Worm (Caenorhabditis elegans) whole organism, L4 larva: ENCODE data around the gene Y39B6A.7.

Experiments
- F10B5.3 ChIP-seq: sonication (generic microtip); optimal IDR thresholded peaks from 2 replicates; lab custom pipeline; 2016; ENCODE audit warnings: mild to moderate bottlenecking, missing genetic modification characterization, missing compliant biosample characterization
- F26F4.8 ChIP-seq: fragments of 200-800 bp; sonication (Bioruptor generic); conservative IDR thresholded peaks from 2 replicates; pipeline ENCODE4 v1.3.6; 2022; ENCODE audit warnings: missing genetic modification characterization, missing compliant biosample characterization
- F37D6.2 ChIP-seq: sonication (generic microtip); optimal IDR thresholded peaks from 2 replicates; lab custom pipeline; 2016; ENCODE audit warnings: mild to moderate bottlenecking, missing genetic modification characterization, missing compliant biosample characterization
- F44E2.7 ChIP-seq: fragments of 200-800 bp; sonication (Bioruptor generic); IDR thresholded peaks from 2 replicates; pipeline ENCODE4 v2.1.2; 2022; ENCODE audit warnings: missing genetic modification characterization, missing compliant biosample characterization
- Y5F2A.4 ChIP-seq: fragments of 200-800 bp; sonication (Bioruptor generic); optimal IDR thresholded peaks from 2 replicates; lab custom pipeline; 2018; ENCODE audit warnings: mild to moderate bottlenecking, missing genetic modification characterization, missing compliant biosample characterization
- Y75B8A.6 ChIP-seq: fragments of 200-800 bp; sonication (Bioruptor generic); IDR thresholded peaks from 2 replicates; pipeline ENCODE4 v1.3.6; 2022; ENCODE audit warnings: missing genetic modification reagents, missing genetic modification characterization, missing compliant biosample characterization
- aha-1 ChIP-seq: fragments of 150-350 bp; peaks from one replicate; lab custom pipeline; 2014; ENCODE audit warnings: missing biosample characterization, missing genetic modification characterization
- ama-1 ChIP-seq: fragments of 150-350 bp; optimal IDR thresholded peaks from 2 replicates; lab custom pipeline; 2014; ENCODE audit warnings: inconsistent platforms, mixed read lengths
- attf-4 ChIP-seq: sonication (generic microtip); optimal IDR thresholded peaks from 3 replicates; lab custom pipeline; 2017; ENCODE audit warnings: missing biosample characterization, missing genetic modification characterization
- ceh-32 ChIP-seq: sonication (generic microtip); optimal IDR thresholded peaks from 2 replicates; lab custom pipeline; 2016; ENCODE audit warnings: mild to moderate bottlenecking, missing genetic modification characterization, missing compliant biosample characterization; ENCODE audit not compliant: poor library complexity
- ceh-44 ChIP-seq: fragments of 200-800 bp; sonication (Bioruptor generic); IDR thresholded peaks from 2 replicates; pipeline ENCODE4 v1.3.6; 2022; ENCODE audit warnings: missing genetic modification reagents, missing genetic modification characterization, missing compliant biosample characterization
- daf-16 ChIP-seq, 3 experiments: sonication (generic microtip); optimal IDR thresholded peaks; 2 replicates each; lab custom pipeline; 2016 to 2017; ENCODE audit warnings: missing genetic modification characterization in 3 of 3, missing genetic modification reagents in 3 of 3, mild to moderate bottlenecking in 2 of 3, missing compliant biosample characterization in 2 of 3, missing biosample characterization in 1 of 3, moderate library complexity in 1 of 3
- dmd-6 ChIP-seq: fragments of 200-800 bp; sonication (Bioruptor generic); IDR thresholded peaks from 2 replicates; pipeline ENCODE4 v1.3.6; 2022; ENCODE audit warnings: missing genetic modification reagents, missing genetic modification characterization, missing compliant biosample characterization
- dmd-9 ChIP-seq: fragments of 200-800 bp; sonication (Bioruptor generic); IDR thresholded peaks from 2 replicates; pipeline ENCODE4 v1.3.6; 2022; ENCODE audit warnings: missing genetic modification reagents, missing genetic modification characterization, missing compliant biosample characterization
- dve-1 ChIP-seq: sonication (generic microtip); optimal IDR thresholded peaks from 2 replicates; lab custom pipeline; 2017; ENCODE audit warnings: antibody characterized with exemption, mild to moderate bottlenecking, missing genetic modification characterization, missing compliant biosample characterization; ENCODE audit not compliant: insufficient read depth
- fos-1 ChIP-seq: fragments of 150-350 bp; optimal IDR thresholded peaks from 2 replicates; lab custom pipeline; 2014; ENCODE audit warnings: missing biosample characterization, missing genetic modification characterization
- hif-1 ChIP-seq, 2 experiments: sonication (generic microtip); optimal IDR thresholded peaks; 2 replicates each; lab custom pipeline; 2016 to 2017; ENCODE audit warnings: missing compliant biosample characterization in 2 of 2, missing genetic modification characterization in 2 of 2, missing genetic modification reagents in 2 of 2, missing genotype in 2 of 2, mild to moderate bottlenecking in 1 of 2
- hlh-30 ChIP-seq: sonication (generic microtip); optimal IDR thresholded peaks from 2 replicates; lab custom pipeline; 2017; ENCODE audit warnings: antibody characterized with exemption, mild to moderate bottlenecking, missing genetic modification characterization, missing compliant biosample characterization; ENCODE audit not compliant: insufficient read depth
- hmg-1.1 ChIP-seq: fragments of 200-800 bp; sonication (Bioruptor generic); IDR thresholded peaks from 2 replicates; pipeline ENCODE4 v1.3.6; 2022; ENCODE audit warnings: missing genetic modification reagents, missing genetic modification characterization, missing compliant biosample characterization
- jun-1 ChIP-seq: fragments of 150-350 bp; optimal IDR thresholded peaks from 2 replicates; lab custom pipeline; 2014; ENCODE audit warnings: missing biosample characterization, missing genetic modification reagents, missing genetic modification characterization
- lim-7 ChIP-seq: fragments of 200-800 bp; sonication (Bioruptor generic); IDR thresholded peaks from 2 replicates; pipeline ENCODE4 v1.3.6; 2022; ENCODE audit warnings: missing genetic modification characterization, missing compliant biosample characterization
- lin-13 ChIP-seq: fragments of 150-350 bp; optimal IDR thresholded peaks from 2 replicates; lab custom pipeline; 2014; ENCODE audit warnings: missing biosample characterization, missing genetic modification reagents, missing genetic modification characterization
- lin-29 ChIP-seq: fragments of 200-800 bp; sonication (Bioruptor generic); IDR thresholded peaks from 2 replicates; pipeline ENCODE4 v1.3.6; 2022; ENCODE audit warnings: missing genetic modification reagents, missing genetic modification characterization, missing compliant biosample characterization
- lin-38 ChIP-seq: fragments of 200-800 bp; sonication (Bioruptor generic); IDR thresholded peaks from 2 replicates; pipeline ENCODE4 v1.3.6; 2022; ENCODE audit warnings: missing genetic modification reagents, missing genetic modification characterization, missing compliant biosample characterization
- lir-3 ChIP-seq: sonication (generic microtip); optimal IDR thresholded peaks from 2 replicates; lab custom pipeline; 2016; ENCODE audit warnings: mild to moderate bottlenecking, missing genetic modification characterization, missing compliant biosample characterization
- lsy-2 ChIP-seq, 2 experiments: fragments of 150-350 bp in 1 of 2; sonication (generic microtip) in 1 of 2; optimal IDR thresholded peaks; 2 replicates each; lab custom pipeline; 2014 to 2017; ENCODE audit warnings: missing biosample characterization in 2 of 2, missing genetic modification characterization in 2 of 2
- mdl-1 ChIP-seq, 2 experiments: fragments of 150-350 bp in 1 of 2; sonication (generic microtip) in 1 of 2; optimal IDR thresholded peaks; 2 replicates each; lab custom pipeline; 2014 to 2017; ENCODE audit warnings: missing biosample characterization in 2 of 2, missing genetic modification characterization in 2 of 2
- mxl-2 ChIP-seq: fragments of 200-800 bp; sonication (Bioruptor generic); conservative IDR thresholded peaks from 2 replicates; pipeline ENCODE4 v1.3.6; 2022; ENCODE audit warnings: missing genetic modification reagents, missing genetic modification characterization, missing compliant biosample characterization
- nhr-111 ChIP-seq: fragments of 200-800 bp; sonication (Bioruptor generic); optimal IDR thresholded peaks from 2 replicates; lab custom pipeline; 2018; ENCODE audit warnings: mild to moderate bottlenecking, missing genetic modification characterization, missing compliant biosample characterization
- nhr-237 ChIP-seq: sonication (generic microtip); optimal IDR thresholded peaks from 2 replicates; lab custom pipeline; 2017; ENCODE audit warnings: missing biosample characterization, missing genetic modification characterization
- nhr-41 ChIP-seq: fragments of 200-800 bp; sonication (Bioruptor generic); IDR thresholded peaks from 2 replicates; pipeline ENCODE4 v1.3.6; 2022; ENCODE audit warnings: missing genetic modification reagents, missing genetic modification characterization, missing compliant biosample characterization
- nhr-42 ChIP-seq: fragments of 200-800 bp; sonication (Bioruptor generic); IDR thresholded peaks from 2 replicates; pipeline ENCODE4 v1.3.6; 2022; ENCODE audit warnings: missing genetic modification characterization, missing compliant biosample characterization
- nhr-48 ChIP-seq: sonication (generic microtip); optimal IDR thresholded peaks from 2 replicates; lab custom pipeline; 2016; ENCODE audit warnings: mild to moderate bottlenecking, missing genetic modification characterization, missing compliant biosample characterization
- nhr-6 ChIP-seq: fragments of 150-350 bp; optimal IDR thresholded peaks from 2 replicates; lab custom pipeline; 2014; ENCODE audit warnings: missing biosample characterization, missing genetic modification characterization
- pha-4 ChIP-seq, 2 experiments: fragments of 150-350 bp in 1 of 2; fragments of 200-800 bp in 1 of 2; sonication (Bioruptor generic) in 1 of 2; IDR thresholded peaks in 1 of 2; optimal IDR thresholded peaks in 1 of 2; 2 replicates each; pipeline versions ENCODE4 v1.3.6 to Lab custom; 2014 to 2022; ENCODE audit warnings: missing genetic modification characterization in 2 of 2, missing genetic modification reagents in 2 of 2, missing biosample characterization in 1 of 2, missing compliant biosample characterization in 1 of 2
- pqm-1 ChIP-seq: sonication (generic microtip); optimal IDR thresholded peaks from 2 replicates; lab custom pipeline; 2017; ENCODE audit warnings: missing biosample characterization, missing genetic modification characterization
- rbr-2 ChIP-seq: sonication (generic microtip); optimal IDR thresholded peaks from 2 replicates; lab custom pipeline; 2016; ENCODE audit warnings: missing genotype, missing genetic modification characterization, missing compliant biosample characterization
- tra-1 ChIP-seq: fragments of 200-800 bp; sonication (Bioruptor generic); IDR thresholded peaks from 2 replicates; pipeline ENCODE4 v1.3.6; 2022; ENCODE audit warnings: missing genetic modification reagents, missing genetic modification characterization, missing compliant biosample characterization
- unc-130 ChIP-seq: sonication (generic microtip); optimal IDR thresholded peaks from 2 replicates; lab custom pipeline; 2016; ENCODE audit warnings: missing genetic modification reagents, missing genetic modification characterization, missing compliant biosample characterization
- unc-39 ChIP-seq: sonication (generic microtip); optimal IDR thresholded peaks from 2 replicates; lab custom pipeline; 2017; ENCODE audit warnings: missing biosample characterization, missing genetic modification characterization
- zag-1 ChIP-seq: fragments of 150-350 bp; optimal IDR thresholded peaks from 2 replicates; lab custom pipeline; 2014; ENCODE audit warnings: missing biosample characterization, missing genetic modification characterization
- zfp-3 ChIP-seq: fragments of 200-800 bp; sonication (Bioruptor generic); conservative IDR thresholded peaks from 2 replicates; pipeline ENCODE4 v1.3.6; 2022; ENCODE audit warnings: missing genetic modification reagents, missing genetic modification characterization, missing compliant biosample characterization
- zip-2 ChIP-seq: fragments of 150-350 bp; optimal IDR thresholded peaks from 2 replicates; lab custom pipeline; 2014; ENCODE audit warnings: missing biosample characterization, missing genetic modification characterization

Y39B6A.7 gene

DNA sequence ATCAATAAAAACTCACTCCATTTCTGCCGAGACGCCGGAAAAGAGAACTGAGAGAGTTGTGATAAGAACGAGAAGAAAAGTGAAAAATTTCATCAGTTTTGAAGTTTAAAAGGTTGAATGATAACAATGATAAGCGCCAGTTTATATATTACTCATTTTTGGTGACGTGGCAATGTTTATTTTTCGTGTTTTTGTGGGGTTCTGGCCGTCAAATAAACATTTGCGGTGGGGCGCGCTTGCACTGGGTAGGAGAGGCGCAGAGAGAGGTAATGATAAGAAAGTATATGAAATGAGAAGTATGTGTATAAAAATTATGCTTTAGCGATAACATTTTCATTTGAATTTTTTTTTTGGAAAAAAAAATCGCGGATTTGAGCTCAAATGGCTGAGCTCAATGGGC lies 9.7 kb upstream of the Y39B6A.7 start, which contains the start of gene Y39B6A.5 (continued):
- peak; percentile 65 for TF ChIP-seq nhr-48
- peak; percentile 99 for TF ChIP-seq dve-1 (tag; lab: Kevin White, UChicago)
- no peak for TF ChIP-seq ceh-44
- no peak for TF ChIP-seq nhr-237 (tag; lab: Kevin White, UChicago)
- no peak for TF ChIP-seq lim-7 (GFP tag; lab: Robert Waterston, UW)
- peak; percentile 98 for TF ChIP-seq pqm-1 (tag; lab: Kevin White, UChicago)
- TF ChIP-seq nhr-42 (GFP tag; lab: Robert Waterston, UW) = no peak
- TF ChIP-seq zip-2 = peak; percentile 13
- TF ChIP-seq hmg-1.1 (GFP tag; lab: Robert Waterston, UW) = no peak
- no peak for TF ChIP-seq unc-39 (tag; lab: Kevin White, UChicago)
- TF ChIP-seq ceh-32 (tag; lab: Kevin White, UChicago) = no peak
- TF ChIP-seq daf-16 (GFP tag; optimal IDR thresholded peaks at IDR 0.05; lab: Kevin White, UChicago) = peak in 1 of 2 experiments; percentile 96
- TF ChIP-seq daf-16 (tag; optimal IDR thresholded peaks at IDR 0.05; lab: Kevin White, UChicago) = peak; percentile 100
- TF ChIP-seq lsy-2 (tag; optimal IDR thresholded peaks at IDR 0.05; lab: Kevin White, UChicago) = peak; percentile 9 to 68
- TF ChIP-seq nhr-41 (GFP tag; lab: Robert Waterston, UW) = no peak
- no peak for TF ChIP-seq attf-4 (tag; lab: Kevin White, UChicago)
- no peak for TF ChIP-seq zag-1 (tag; lab: Kevin White, UChicago)
- TF ChIP-seq Y75B8A.6 (GFP tag; lab: Robert Waterston, UW) = no peak
- TF ChIP-seq fos-1 (tag; lab: Kevin White, UChicago) = peak; percentile 73
- no peak for TF ChIP-seq nhr-111 (GFP tag; lab: Kevin White, UChicago)
- TF ChIP-seq hlh-30 (tag; lab: Kevin White, UChicago) = peak; percentile 30
- no peak for TF ChIP-seq Y5F2A.4 (GFP tag; lab: Kevin White, UChicago)
- TF ChIP-seq pha-4 (GFP tag; IDR thresholded peaks at IDR 0.05; lab: Robert Waterston, UW) = peak; percentile 64
- TF ChIP-seq pha-4 (tag; optimal IDR thresholded peaks at IDR 0.05; lab: Kevin White, UChicago) = peak; percentile 96
- no peak for TF ChIP-seq dmd-9 (GFP tag; lab: Robert Waterston, UW)
- TF ChIP-seq F26F4.8 (GFP tag; lab: Robert Waterston, UW) = no peak
- TF ChIP-seq nhr-6 = peak; percentile 95
- no peak for TF ChIP-seq F44E2.7
- TF ChIP-seq zfp-3 (GFP tag; lab: Robert Waterston, UW) = no peak
- TF ChIP-seq jun-1 (tag; lab: Kevin White, UChicago) = peak; percentile 48
- TF ChIP-seq hif-1 (tag; optimal IDR thresholded peaks at IDR 0.05; lab: Kevin White, UChicago) = peak in 1 of 2 experiments; percentile 46
- TF ChIP-seq dmd-6 (GFP tag; lab: Robert Waterston, UW) = peak; percentile 95
- TF ChIP-seq mxl-2 = no peak
- no peak for TF ChIP-seq ama-1 (lab: Kevin White, UChicago)
- no peak for TF ChIP-seq lir-3
- TF ChIP-seq lin-38 (GFP tag; lab: Robert Waterston, UW) = peak; percentile 88
- TF ChIP-seq aha-1 (tag; lab: Kevin White, UChicago) = peak; percentile 80
- TF ChIP-seq tra-1 (GFP tag; lab: Robert Waterston, UW) = peak; percentile 51; the same call in 1 of the 2 replicates
- TF ChIP-seq mdl-1 (tag; optimal IDR thresholded peaks at IDR 0.05; lab: Kevin White, UChicago) = peak in 1 of 2 experiments; percentile 53
- no peak for TF ChIP-seq unc-130 (GFP tag; lab: Kevin White, UChicago)
- no peak for TF ChIP-seq F10B5.3 (tag; lab: Kevin White, UChicago)
- TF ChIP-seq lin-13 (GFP tag; lab: Kevin White, UChicago) = peak; percentile 83
- no peak for TF ChIP-seq lin-29 (GFP tag; lab: Robert Waterston, UW)
- peak; percentile 14 for TF ChIP-seq rbr-2 (tag; lab: Kevin White, UChicago)
- TF ChIP-seq F37D6.2 = no peak
